Worm (Caenorhabditis elegans): ENCODE results near the gene sams-5.
"Not testable (repeated sequence)": the region's sequence is repeated elsewhere in the genome, so short reads cannot be mapped to it uniquely, and the experiment has no call there.

Gene sams-5

ce11 chrIV:6279392-6279791 lies at the start of gene sams-5:
TSS of gene sams-5 (minus strand) at chrIV:6279522.
- TF ChIP-seq flt-1 (GFP tag; IDR thresholded peaks at IDR 0.05), result no peak
- TF ChIP-seq sea-1 (GFP tag; conservative IDR thresholded peaks at IDR 0.05), result no peak

- TF ChIP-seq hmg-4 (GFP tag; optimal IDR thresholded peaks at IDR 0.05), result no peak
- TF ChIP-seq ama-1 (optimal IDR thresholded peaks at IDR 0.05), result no peak
- TF ChIP-seq sea-1 (GFP tag; conservative IDR thresholded peaks at IDR 0.05), result no peak
- no peak for TF ChIP-seq ceh-13 (GFP tag; optimal IDR thresholded peaks at IDR 0.05)
- no peak for TF ChIP-seq B0310.2 (tag; optimal IDR thresholded peaks at IDR 0.05)
- TF ChIP-seq ets-7 (tag; optimal IDR thresholded peaks at IDR 0.05), result no peak
- no peak for TF ChIP-seq ceh-36 (tag; optimal IDR thresholded peaks at IDR 0.05)
- TF ChIP-seq hmbx-1 (tag; optimal IDR thresholded peaks at IDR 0.05), result no peak
- TF ChIP-seq pes-1 (GFP tag; IDR thresholded peaks at IDR 0.05), result no peak
- TF ChIP-seq flt-1 (GFP tag; IDR thresholded peaks at IDR 0.05), result no peak
Observed at ce11 chrIV:6328198-6328597, 48.9 kb upstream of the sams-5 start.

ce11 chrIV:6327363-6328015 lies 48.2 kb upstream of the sams-5 start:
- no peak for TF ChIP-seq ets-7 (tag; optimal IDR thresholded peaks at IDR 0.05)
- no peak for TF ChIP-seq hnd-1 (tag; optimal IDR thresholded peaks at IDR 0.05)
- TF ChIP-seq tra-4 (tag; optimal IDR thresholded peaks at IDR 0.05), result no peak
- no peak for TF ChIP-seq sea-1 (GFP tag; conservative IDR thresholded peaks at IDR 0.05)
- no peak for TF ChIP-seq ceh-36 (tag; optimal IDR thresholded peaks at IDR 0.05)
- no peak for TF ChIP-seq scrt-1 (GFP tag; IDR thresholded peaks at IDR 0.05)
- TF ChIP-seq tbx-37 (GFP tag; conservative IDR thresholded peaks at IDR 0.05), result no peak
- no peak for TF ChIP-seq aly-1 (tag; optimal IDR thresholded peaks at IDR 0.05)
- TF ChIP-seq hmbx-1 (tag; optimal IDR thresholded peaks at IDR 0.05), result no peak
- TF ChIP-seq tbx-11 (GFP tag; IDR thresholded peaks at IDR 0.05), result no peak
- TF ChIP-seq pes-1 (GFP tag; IDR thresholded peaks at IDR 0.05), result no peak
- TF ChIP-seq ama-1 (optimal IDR thresholded peaks at IDR 0.05), result no peak
- TF ChIP-seq F13C5.2 (tag; optimal IDR thresholded peaks at IDR 0.05), result no peak
- TF ChIP-seq hmg-4 (GFP tag; optimal IDR thresholded peaks at IDR 0.05), result no peak
- no peak for TF ChIP-seq B0310.2 (tag; optimal IDR thresholded peaks at IDR 0.05)
- no peak for TF ChIP-seq ceh-13 (GFP tag; optimal IDR thresholded peaks at IDR 0.05)

- TF ChIP-seq flt-1 (GFP tag; IDR thresholded peaks at IDR 0.05), result no peak
Observed at ce11 chrIV:6326448-6326847, 47.1 kb upstream of the sams-5 start, which contains the start of gene lsm-8. TSS of gene lsm-8 (plus strand) at chrIV:6326526.

ce11 chrIV:6325772-6326171 lies 46.5 kb upstream of the sams-5 start:
- no peak for TF ChIP-seq scrt-1 (GFP tag; IDR thresholded peaks at IDR 0.05)
- TF ChIP-seq aly-1 (tag; optimal IDR thresholded peaks at IDR 0.05), result no peak
- no peak for TF ChIP-seq hnd-1 (tag; optimal IDR thresholded peaks at IDR 0.05)
- TF ChIP-seq sea-1 (GFP tag; conservative IDR thresholded peaks at IDR 0.05), result no peak
- no peak for TF ChIP-seq pes-1 (GFP tag; IDR thresholded peaks at IDR 0.05)
- no peak for TF ChIP-seq ets-7 (tag; optimal IDR thresholded peaks at IDR 0.05)
- TF ChIP-seq ceh-36 (tag; optimal IDR thresholded peaks at IDR 0.05), result no peak

ce11 chrIV:6323654-6324224 lies 44.4 kb upstream of the sams-5 start, which contains the start of gene sqd-1:
TSS of gene sqd-1 (plus strand) at chrIV:6324174.
- TF ChIP-seq hmg-4 (GFP tag; optimal IDR thresholded peaks at IDR 0.05) (peak; percentile 73), flt-1 (GFP tag; IDR thresholded peaks at IDR 0.05) (peak; percentile 63; the same call in 1 of the 2 replicates), ceh-13 (GFP tag; optimal IDR thresholded peaks at IDR 0.05) (no peak), tbx-11 (GFP tag; IDR thresholded peaks at IDR 0.05) (peak; percentile 49; the same call in 1 of the 2 replicates), sea-1 (GFP tag; conservative IDR thresholded peaks at IDR 0.05) (no peak), tbx-37 (GFP tag; conservative IDR thresholded peaks at IDR 0.05) (peak; percentile 54; the same call in 1 of the 2 replicates), F13C5.2 (tag; optimal IDR thresholded peaks at IDR 0.05) (peak; percentile 80), pes-1 (GFP tag; IDR thresholded peaks at IDR 0.05) (peak; percentile 54; the same call in 1 of the 2 replicates), hmbx-1 (tag; optimal IDR thresholded peaks at IDR 0.05) (no peak), ceh-36 (tag; optimal IDR thresholded peaks at IDR 0.05) (no peak), tra-4 (tag; optimal IDR thresholded peaks at IDR 0.05) (no peak)

ce11 chrIV:6321667-6322066 lies 42.3 kb upstream of the sams-5 start, which contains the start of gene Y73B6BL.29:
TSS of gene Y73B6BL.29 (plus strand) at chrIV:6321929.
- no peak for TF ChIP-seq ama-1 (optimal IDR thresholded peaks at IDR 0.05)
- TF ChIP-seq tbx-37 (GFP tag; conservative IDR thresholded peaks at IDR 0.05), result peak; percentile 81
- no peak for TF ChIP-seq ceh-36 (tag; optimal IDR thresholded peaks at IDR 0.05)
- TF ChIP-seq hmbx-1 (tag; optimal IDR thresholded peaks at IDR 0.05), result peak; percentile 25
- TF ChIP-seq pes-1 (GFP tag; IDR thresholded peaks at IDR 0.05), result peak; percentile 53; the same call in 1 of the 2 replicates
- TF ChIP-seq flt-1 (GFP tag; IDR thresholded peaks at IDR 0.05), result no peak
- peak; percentile 9 for TF ChIP-seq F13C5.2 (tag; optimal IDR thresholded peaks at IDR 0.05)

DNA sequence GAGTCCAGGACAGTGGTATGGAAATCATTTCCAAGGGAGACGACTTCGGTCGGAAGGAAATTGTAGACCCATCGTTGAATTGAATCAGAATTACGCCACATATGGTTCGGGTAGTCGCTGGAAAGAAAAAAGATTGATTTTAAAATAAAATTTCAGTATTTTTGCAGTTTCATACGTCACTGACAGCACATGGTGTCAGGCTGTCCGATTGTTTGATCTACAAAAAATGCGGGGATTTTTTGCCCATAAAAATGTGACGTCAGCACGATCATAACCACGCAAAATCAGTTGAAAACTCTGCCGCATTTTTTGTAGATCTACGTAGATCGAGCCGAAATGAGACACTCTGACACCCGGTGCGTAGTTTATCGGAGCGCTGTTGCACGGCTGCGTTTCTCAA lies 38.0 kb upstream of the sams-5 start, which contains the start of gene Y73B6BL.12:
TSS of gene Y73B6BL.12 (minus strand) at position 101 of the 400 bp plus-strand sequence.
- TF ChIP-seq pes-1 (GFP tag; IDR thresholded peaks at IDR 0.05); sea-1 (GFP tag; conservative IDR thresholded peaks at IDR 0.05); F13C5.2 (tag; optimal IDR thresholded peaks at IDR 0.05): not testable (repeated sequence)
